Fruit fly (Drosophila melanogaster): ENCODE results near the gene sloth2.

Gene sloth2

DNA sequence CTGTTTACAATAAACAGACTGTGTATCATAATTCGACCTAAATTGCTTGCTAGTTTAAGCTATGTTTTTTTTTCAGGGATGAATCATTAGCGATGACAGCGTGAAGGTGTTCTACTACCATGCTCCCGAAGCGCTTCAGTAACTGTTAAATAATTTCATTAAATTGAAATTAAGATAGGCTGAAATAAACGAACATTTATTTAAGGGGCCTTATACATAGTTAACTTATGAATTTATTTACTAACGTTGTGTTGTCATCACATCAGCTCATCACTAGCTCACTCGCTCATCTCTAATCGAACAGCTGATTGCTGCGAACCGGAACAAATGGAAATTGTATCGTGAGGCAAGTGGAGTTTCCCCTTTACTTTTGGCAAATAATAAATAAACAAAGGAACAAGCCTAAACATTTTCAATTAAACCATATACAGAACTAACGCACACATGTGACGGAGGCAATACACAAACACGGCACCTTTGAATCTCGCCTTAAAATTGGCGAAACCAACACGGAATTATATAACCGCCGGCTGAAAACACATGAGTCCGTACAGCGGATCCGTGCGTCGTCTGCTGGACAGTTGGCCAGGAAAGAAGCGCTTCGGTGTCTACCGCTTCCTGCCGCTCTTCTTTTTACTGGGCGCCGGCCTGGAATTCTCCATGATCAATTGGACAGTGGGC, at the start of gene sloth2, which contains the start of the genes cm and sloth1:
TSS of gene sloth2 (plus strand) at position 295 of the 681 bp plus-strand sequence.
TSS of gene cm (minus strand) at position 83 of the 681 bp plus-strand sequence.
TSS of gene sloth1 (plus strand) at position 295 of the 681 bp plus-strand sequence.
- peak; percentile 79 for TF ChIP-seq toe (GFP tag; optimal IDR thresholded peaks at IDR 0.05)
- TF ChIP-seq CG5204 (GFP tag; optimal IDR thresholded peaks at IDR 0.05) = peak; percentile 78
- peak; percentile 74 for TF ChIP-seq kay (GFP tag; ENCODE audit: borderline replicate concordance)
- peak; percentile 96 for TF ChIP-seq bab1 (GFP tag; optimal IDR thresholded peaks at IDR 0.05)
- peak; percentile 91 for TF ChIP-seq Crg-1 (GFP tag; optimal IDR thresholded peaks at IDR 0.05)
- peak; percentile 93 for TF ChIP-seq CG1620 (GFP tag; optimal IDR thresholded peaks at IDR 0.05)
- TF ChIP-seq CG14711 (tag; optimal IDR thresholded peaks at IDR 0.05) = peak; percentile 87
- TF ChIP-seq CG7101 (tag; optimal IDR thresholded peaks at IDR 0.05) = peak; percentile 94
- TF ChIP-seq Clk (GFP tag; optimal IDR thresholded peaks at IDR 0.05) = no peak
- TF ChIP-seq CG33017 (tag; optimal IDR thresholded peaks at IDR 0.05) = peak; percentile 77
- TF ChIP-seq cic (GFP tag; optimal IDR thresholded peaks at IDR 0.05) = peak; percentile 11
- peak; percentile 82 for TF ChIP-seq ovo (GFP tag; optimal IDR thresholded peaks at IDR 0.05)
- peak; percentile 89 for TF ChIP-seq Mnt (GFP tag; optimal IDR thresholded peaks at IDR 0.05)
- peak; percentile 76 for TF ChIP-seq tj (GFP tag; optimal IDR thresholded peaks at IDR 0.05)
- peak; percentile 59 for TF ChIP-seq CG7045 (GFP tag; optimal IDR thresholded peaks at IDR 0.05)
- TF ChIP-seq CG11617 (GFP tag; optimal IDR thresholded peaks at IDR 0.05) = peak; percentile 87
- peak; percentile 90 for TF ChIP-seq Hr96 (GFP tag; optimal IDR thresholded peaks at IDR 0.05)
- no peak for TF ChIP-seq cnc (optimal IDR thresholded peaks at IDR 0.05)
- peak; percentile 48 for TF ChIP-seq CG12768 (GFP tag; optimal IDR thresholded peaks at IDR 0.05)
- peak; percentile 77 for TF ChIP-seq pad (GFP tag; optimal IDR thresholded peaks at IDR 0.05)

DNA sequence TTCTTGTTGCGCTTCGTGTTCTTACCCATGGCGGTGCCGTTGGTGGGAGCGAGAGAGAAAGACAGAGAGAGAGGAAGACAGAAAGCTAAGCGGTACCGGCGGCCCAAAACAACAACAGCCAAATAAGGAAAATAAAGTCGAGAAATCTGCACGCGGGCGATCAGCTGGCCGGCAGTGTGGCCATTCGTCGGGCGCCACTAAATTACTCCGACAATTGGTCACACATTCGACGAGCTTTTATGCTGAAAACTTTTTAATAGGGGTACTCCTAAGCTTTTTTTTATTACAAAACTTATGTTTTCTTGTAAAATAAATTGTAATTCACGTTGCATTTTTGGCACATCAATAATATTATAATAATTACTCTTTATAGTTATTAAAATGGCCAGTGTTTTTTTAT, 42.6 kb upstream of the sloth2 start, which contains the start of gene Setd3:
TSS of gene Setd3 (minus strand) at position 187 of the 400 bp plus-strand sequence.
- TF ChIP-seq CG1620 (GFP tag; optimal IDR thresholded peaks at IDR 0.05) (peak; percentile 0), CG7101 (tag; optimal IDR thresholded peaks at IDR 0.05) (peak; percentile 37), Clk (GFP tag; optimal IDR thresholded peaks at IDR 0.05) (no peak), Hr96 (GFP tag; optimal IDR thresholded peaks at IDR 0.05) (no peak), Mnt (GFP tag; optimal IDR thresholded peaks at IDR 0.05) (peak; percentile 77), CG33017 (tag; optimal IDR thresholded peaks at IDR 0.05) (no peak), bab1 (GFP tag; optimal IDR thresholded peaks at IDR 0.05) (peak; percentile 20)

DNA sequence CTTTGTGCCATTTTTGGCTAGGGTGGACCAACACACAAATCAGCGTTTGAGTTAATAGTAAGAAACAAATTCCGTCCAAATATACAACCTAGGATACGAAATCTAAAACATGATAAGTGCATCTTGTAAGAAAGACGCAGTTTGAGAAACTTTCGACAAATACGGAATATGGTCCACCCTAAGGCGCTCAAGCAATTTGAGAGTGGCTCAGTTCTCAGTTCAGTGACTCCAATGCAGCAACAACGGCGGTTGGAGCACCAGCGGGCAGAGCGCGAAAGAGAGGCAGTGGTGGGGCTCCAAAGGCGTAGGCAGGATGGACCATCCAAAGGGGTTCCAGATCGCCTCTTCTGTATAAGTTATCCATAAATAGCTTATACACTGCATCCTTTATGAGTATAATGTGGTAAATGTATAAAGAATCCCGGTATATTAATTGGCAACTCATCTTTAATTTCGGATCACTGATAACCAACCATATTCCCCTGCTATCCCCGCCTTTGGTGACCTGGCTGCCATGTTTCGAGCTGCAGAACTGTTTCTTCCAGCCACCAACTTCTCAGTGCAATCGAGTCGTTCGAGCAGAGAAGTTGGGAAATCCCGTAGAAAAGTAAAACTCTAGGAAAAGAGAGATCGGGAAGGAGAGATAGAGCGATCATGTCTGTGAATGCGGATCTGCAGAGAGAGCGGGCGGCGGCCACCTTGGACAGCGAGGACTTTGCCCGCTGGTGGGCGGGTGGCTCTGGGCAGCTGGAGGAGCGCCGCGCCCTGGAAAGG, 41.6 kb upstream of the sloth2 start, which contains the start of gene CG4586:
TSS of gene CG4586 (plus strand) at position 555 of the 774 bp plus-strand sequence.
- TF ChIP-seq pad (GFP tag; optimal IDR thresholded peaks at IDR 0.05) = peak; percentile 58
- TF ChIP-seq CG33017 (tag; optimal IDR thresholded peaks at IDR 0.05) = peak; percentile 83
- TF ChIP-seq tj (GFP tag; optimal IDR thresholded peaks at IDR 0.05) = peak; percentile 59
- TF ChIP-seq CG5204 (GFP tag; optimal IDR thresholded peaks at IDR 0.05) = peak; percentile 71
- TF ChIP-seq bab1 (GFP tag; optimal IDR thresholded peaks at IDR 0.05) = peak; percentile 97
- peak; percentile 84 for TF ChIP-seq CG14711 (tag; optimal IDR thresholded peaks at IDR 0.05)
- TF ChIP-seq cnc (optimal IDR thresholded peaks at IDR 0.05) = no peak
- peak; percentile 75 for TF ChIP-seq Crg-1 (GFP tag; optimal IDR thresholded peaks at IDR 0.05)
- TF ChIP-seq kay (GFP tag; ENCODE audit: borderline replicate concordance) = no peak
- TF ChIP-seq Hr96 (GFP tag; optimal IDR thresholded peaks at IDR 0.05) = peak; percentile 63
- TF ChIP-seq cic (GFP tag; optimal IDR thresholded peaks at IDR 0.05) = no peak
- TF ChIP-seq CG7045 (GFP tag; optimal IDR thresholded peaks at IDR 0.05) = peak; percentile 63
- peak; percentile 89 for TF ChIP-seq CG7101 (tag; optimal IDR thresholded peaks at IDR 0.05)
- peak; percentile 53 for TF ChIP-seq CG12768 (GFP tag; optimal IDR thresholded peaks at IDR 0.05)
- TF ChIP-seq toe (GFP tag; optimal IDR thresholded peaks at IDR 0.05) = peak; percentile 34
- peak; percentile 78 for TF ChIP-seq CG11617 (GFP tag; optimal IDR thresholded peaks at IDR 0.05)
- TF ChIP-seq Clk (GFP tag; optimal IDR thresholded peaks at IDR 0.05) = no peak
- peak; percentile 70 for TF ChIP-seq Mnt (GFP tag; optimal IDR thresholded peaks at IDR 0.05)
- peak; percentile 76 for TF ChIP-seq CG1620 (GFP tag; optimal IDR thresholded peaks at IDR 0.05)
- no peak for TF ChIP-seq ovo (GFP tag; optimal IDR thresholded peaks at IDR 0.05)

DNA sequence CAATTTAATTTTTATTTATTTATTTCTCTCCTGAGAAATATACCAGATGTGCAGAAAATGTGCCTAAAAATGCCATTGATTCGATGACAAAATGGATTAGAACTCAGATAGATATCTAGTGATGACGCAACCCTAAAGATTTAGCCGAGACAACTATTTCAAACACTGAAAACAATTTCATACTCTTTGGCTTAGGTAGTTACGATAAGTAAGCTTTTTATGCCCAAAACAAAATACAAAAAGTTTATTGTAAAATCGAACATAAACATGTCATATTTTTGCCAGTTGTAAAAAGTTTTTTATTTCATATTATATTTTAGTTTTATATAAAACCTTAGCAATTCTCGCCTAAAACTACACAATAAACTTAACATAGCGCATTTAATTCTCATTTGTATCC, 37.8 kb upstream of the sloth2 start, which contains the start of gene CG3040:
TSS of gene CG3040 (minus strand) at position 54 of the 400 bp plus-strand sequence.
- TF ChIP-seq CG5204 (GFP tag; optimal IDR thresholded peaks at IDR 0.05) = no peak
- TF ChIP-seq CG33017 (tag; optimal IDR thresholded peaks at IDR 0.05) = no peak
- no peak for TF ChIP-seq ovo (GFP tag; optimal IDR thresholded peaks at IDR 0.05)
- no peak for TF ChIP-seq CG12768 (GFP tag; optimal IDR thresholded peaks at IDR 0.05)
- no peak for TF ChIP-seq Hr96 (GFP tag; optimal IDR thresholded peaks at IDR 0.05)
- TF ChIP-seq kay (GFP tag; ENCODE audit: borderline replicate concordance) = peak; percentile 3
- no peak for TF ChIP-seq pad (GFP tag; optimal IDR thresholded peaks at IDR 0.05)
- TF ChIP-seq Mnt (GFP tag; optimal IDR thresholded peaks at IDR 0.05) = no peak
- peak; percentile 33 for TF ChIP-seq CG1620 (GFP tag; optimal IDR thresholded peaks at IDR 0.05)
- TF ChIP-seq toe (GFP tag; optimal IDR thresholded peaks at IDR 0.05) = no peak
- peak; percentile 53 for TF ChIP-seq CG14711 (tag; optimal IDR thresholded peaks at IDR 0.05)
- peak; percentile 29 for TF ChIP-seq CG7101 (tag; optimal IDR thresholded peaks at IDR 0.05)
- no peak for TF ChIP-seq CG11617 (GFP tag; optimal IDR thresholded peaks at IDR 0.05)
- no peak for TF ChIP-seq tj (GFP tag; optimal IDR thresholded peaks at IDR 0.05)
- no peak for TF ChIP-seq Crg-1 (GFP tag; optimal IDR thresholded peaks at IDR 0.05)
- no peak for TF ChIP-seq Clk (GFP tag; optimal IDR thresholded peaks at IDR 0.05)
- peak; percentile 69 for TF ChIP-seq bab1 (GFP tag; optimal IDR thresholded peaks at IDR 0.05)
- no peak for TF ChIP-seq cic (GFP tag; optimal IDR thresholded peaks at IDR 0.05)
- no peak for TF ChIP-seq CG7045 (GFP tag; optimal IDR thresholded peaks at IDR 0.05)
- no peak for TF ChIP-seq cnc (optimal IDR thresholded peaks at IDR 0.05)

DNA sequence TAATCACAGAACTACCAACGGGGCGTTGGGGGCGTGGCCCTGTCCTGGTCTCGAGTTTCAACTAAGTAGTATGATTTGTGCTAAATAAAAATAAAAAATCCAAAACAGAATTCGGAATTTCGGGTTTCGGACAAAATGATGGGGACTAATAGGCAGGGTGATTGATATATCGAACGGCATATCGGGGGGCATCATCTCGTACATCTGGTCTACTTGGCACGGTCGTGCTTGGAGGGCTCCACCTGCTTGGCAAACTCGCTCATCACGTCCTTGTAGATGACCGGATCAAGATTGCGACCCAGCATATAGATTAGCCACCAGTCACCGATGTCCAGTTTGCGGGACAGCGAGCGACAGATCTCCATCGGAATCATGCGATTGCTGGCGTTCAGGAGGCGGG, 36.9 kb upstream of the sloth2 start:
- no peak for TF ChIP-seq CG14711 (tag; optimal IDR thresholded peaks at IDR 0.05)
